Fruit fly (Drosophila melanogaster): ENCODE data around the gene CG9114.

The CG9114 gene

dm6 chrX:15319699-15320482, 13.1 kb downstream of the CG9114 start:
- no peak for TF ChIP-seq toe (GFP tag; optimal IDR thresholded peaks at IDR 0.05)
- TF ChIP-seq cic (GFP tag; optimal IDR thresholded peaks at IDR 0.05), result peak; percentile 38
- no peak for TF ChIP-seq CG11617 (GFP tag; optimal IDR thresholded peaks at IDR 0.05)
- TF ChIP-seq ovo (GFP tag; optimal IDR thresholded peaks at IDR 0.05), result no peak
- peak; percentile 31 for TF ChIP-seq CG7101 (tag; optimal IDR thresholded peaks at IDR 0.05)
- TF ChIP-seq CG5204 (GFP tag; optimal IDR thresholded peaks at IDR 0.05), result no peak
- no peak for TF ChIP-seq Hr96 (GFP tag; optimal IDR thresholded peaks at IDR 0.05)
- TF ChIP-seq CG1620 (GFP tag; optimal IDR thresholded peaks at IDR 0.05), result peak; percentile 5
- TF ChIP-seq Clk (GFP tag; optimal IDR thresholded peaks at IDR 0.05), result no peak
- TF ChIP-seq CG33017 (tag; optimal IDR thresholded peaks at IDR 0.05), result no peak
- TF ChIP-seq bab1 (GFP tag; optimal IDR thresholded peaks at IDR 0.05), result peak; percentile 40
- TF ChIP-seq cnc (optimal IDR thresholded peaks at IDR 0.05), result no peak
- no peak for TF ChIP-seq CG14711 (tag; optimal IDR thresholded peaks at IDR 0.05)
- peak; percentile 54 for TF ChIP-seq tj (GFP tag; optimal IDR thresholded peaks at IDR 0.05)
- TF ChIP-seq pad (GFP tag; optimal IDR thresholded peaks at IDR 0.05), result peak; percentile 63
- TF ChIP-seq Crg-1 (GFP tag; optimal IDR thresholded peaks at IDR 0.05), result peak; percentile 13
- no peak for TF ChIP-seq kay (GFP tag; ENCODE audit: borderline replicate concordance)
- peak; percentile 84 for TF ChIP-seq Mnt (GFP tag; optimal IDR thresholded peaks at IDR 0.05)
- no peak for TF ChIP-seq CG12768 (GFP tag; optimal IDR thresholded peaks at IDR 0.05)
- no peak for TF ChIP-seq CG7045 (GFP tag; optimal IDR thresholded peaks at IDR 0.05)

DNA sequence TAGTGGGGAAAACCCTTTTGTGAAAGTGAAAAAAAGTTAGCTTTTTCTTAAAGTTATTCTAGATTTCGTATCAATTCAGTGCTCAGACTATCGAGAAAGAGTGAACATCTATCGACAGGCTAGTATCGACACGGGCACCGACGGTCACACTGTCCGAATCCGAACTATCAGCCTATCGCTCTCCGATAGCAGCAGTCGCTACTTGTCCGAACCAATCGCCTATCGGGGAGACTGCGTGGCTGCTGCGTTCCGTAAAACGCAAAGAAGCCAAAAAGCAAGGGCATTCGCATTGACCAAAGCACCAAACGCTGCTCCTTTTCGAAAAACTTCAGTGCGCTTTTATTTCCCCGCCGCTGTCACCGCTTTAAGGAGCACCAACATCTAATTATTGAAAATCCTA, 13.7 kb downstream of the CG9114 start, which contains the start of gene Top1:
Gene Top1, plus strand, starts transcription at position 190 of the 400 bp plus-strand sequence.
- TF ChIP-seq CG5204 (GFP tag; optimal IDR thresholded peaks at IDR 0.05) (no peak), ovo (GFP tag; optimal IDR thresholded peaks at IDR 0.05) (no peak), CG33017 (tag; optimal IDR thresholded peaks at IDR 0.05) (no peak), CG1620 (GFP tag; optimal IDR thresholded peaks at IDR 0.05) (peak; percentile 73), kay (GFP tag; ENCODE audit: borderline replicate concordance) (no peak), Crg-1 (GFP tag; optimal IDR thresholded peaks at IDR 0.05) (peak; percentile 41), cic (GFP tag; optimal IDR thresholded peaks at IDR 0.05) (no peak), CG7045 (GFP tag; optimal IDR thresholded peaks at IDR 0.05) (no peak), Mnt (GFP tag; optimal IDR thresholded peaks at IDR 0.05) (peak; percentile 54), toe (GFP tag; optimal IDR thresholded peaks at IDR 0.05) (peak; percentile 14), tj (GFP tag; optimal IDR thresholded peaks at IDR 0.05) (no peak), Clk (GFP tag; optimal IDR thresholded peaks at IDR 0.05) (no peak), bab1 (GFP tag; optimal IDR thresholded peaks at IDR 0.05) (no peak), CG7101 (tag; optimal IDR thresholded peaks at IDR 0.05) (peak; percentile 33), CG11617 (GFP tag; optimal IDR thresholded peaks at IDR 0.05) (no peak), CG12768 (GFP tag; optimal IDR thresholded peaks at IDR 0.05) (no peak), CG14711 (tag; optimal IDR thresholded peaks at IDR 0.05) (no peak), cnc (optimal IDR thresholded peaks at IDR 0.05) (no peak), Hr96 (GFP tag; optimal IDR thresholded peaks at IDR 0.05) (peak; percentile 49), pad (GFP tag; optimal IDR thresholded peaks at IDR 0.05) (no peak)

dm6 chrX:15313829-15314324, 19.1 kb downstream of the CG9114 start:
- TF ChIP-seq CG12768 (GFP tag; optimal IDR thresholded peaks at IDR 0.05) (peak; percentile 75), Hr96 (GFP tag; optimal IDR thresholded peaks at IDR 0.05) (peak; percentile 19), bab1 (GFP tag; optimal IDR thresholded peaks at IDR 0.05) (peak; percentile 56), CG14711 (tag; optimal IDR thresholded peaks at IDR 0.05) (peak; percentile 83), Clk (GFP tag; optimal IDR thresholded peaks at IDR 0.05) (peak; percentile 70), Crg-1 (GFP tag; optimal IDR thresholded peaks at IDR 0.05) (no peak), CG7101 (tag; optimal IDR thresholded peaks at IDR 0.05) (peak; percentile 90), CG5204 (GFP tag; optimal IDR thresholded peaks at IDR 0.05) (peak; percentile 43), cic (GFP tag; optimal IDR thresholded peaks at IDR 0.05) (peak; percentile 76), tj (GFP tag; optimal IDR thresholded peaks at IDR 0.05) (peak; percentile 78), toe (GFP tag; optimal IDR thresholded peaks at IDR 0.05) (peak; percentile 31), CG7045 (GFP tag; optimal IDR thresholded peaks at IDR 0.05) (peak; percentile 72), kay (GFP tag; ENCODE audit: borderline replicate concordance) (no peak), Mnt (GFP tag; optimal IDR thresholded peaks at IDR 0.05) (peak; percentile 55), ovo (GFP tag; optimal IDR thresholded peaks at IDR 0.05) (peak; percentile 60), pad (GFP tag; optimal IDR thresholded peaks at IDR 0.05) (peak; percentile 76), CG11617 (GFP tag; optimal IDR thresholded peaks at IDR 0.05) (peak; percentile 90), cnc (optimal IDR thresholded peaks at IDR 0.05) (no peak), CG33017 (tag; optimal IDR thresholded peaks at IDR 0.05) (peak; percentile 69), CG1620 (GFP tag; optimal IDR thresholded peaks at IDR 0.05) (peak; percentile 46)

DNA sequence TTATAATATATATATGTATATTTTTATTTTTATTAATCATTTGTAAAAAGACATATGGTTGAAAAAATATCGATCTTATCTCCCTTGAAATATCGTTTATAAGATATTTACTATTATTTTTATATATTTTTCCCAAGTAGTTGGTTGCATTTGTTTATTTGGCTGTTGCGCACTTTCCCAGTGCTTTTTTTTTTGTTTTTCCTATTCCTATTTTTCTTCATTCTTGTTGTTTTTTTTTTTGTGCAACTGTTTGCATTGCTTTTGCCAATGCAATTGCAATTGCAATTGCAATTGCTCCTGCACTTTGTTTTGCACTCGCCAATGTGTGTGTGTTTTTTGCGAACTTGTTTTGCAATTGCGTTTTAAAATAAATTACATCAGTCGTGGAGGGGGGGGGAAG, 19.6 kb downstream of the CG9114 start:
- TF ChIP-seq CG14711 (tag; optimal IDR thresholded peaks at IDR 0.05) (no peak), CG1620 (GFP tag; optimal IDR thresholded peaks at IDR 0.05) (no peak), CG7101 (tag; optimal IDR thresholded peaks at IDR 0.05) (no peak), bab1 (GFP tag; optimal IDR thresholded peaks at IDR 0.05) (no peak), pad (GFP tag; optimal IDR thresholded peaks at IDR 0.05) (no peak), toe (GFP tag; optimal IDR thresholded peaks at IDR 0.05) (no peak), CG5204 (GFP tag; optimal IDR thresholded peaks at IDR 0.05) (no peak), Crg-1 (GFP tag; optimal IDR thresholded peaks at IDR 0.05) (no peak), tj (GFP tag; optimal IDR thresholded peaks at IDR 0.05) (no peak), CG12768 (GFP tag; optimal IDR thresholded peaks at IDR 0.05) (no peak), CG7045 (GFP tag; optimal IDR thresholded peaks at IDR 0.05) (no peak)

dm6 chrX:15312882-15313154, 20.1 kb downstream of the CG9114 start:
- TF ChIP-seq cnc (optimal IDR thresholded peaks at IDR 0.05) (no peak), CG7101 (tag; optimal IDR thresholded peaks at IDR 0.05) (no peak), tj (GFP tag; optimal IDR thresholded peaks at IDR 0.05) (peak; percentile 78)
